Fruit fly (Drosophila melanogaster): ENCODE measurements around the gene Oatp33Ea.

Gene Oatp33Ea

dm6 chr2L:12427487-12428101, 18.1 kb downstream of the Oatp33Ea start, which contains the start of the genes CG5446 and Trm1 (continued):
- no peak for TF ChIP-seq prd (optimal IDR thresholded peaks at IDR 0.05)
- TF ChIP-seq prd (GFP tag; IDR thresholded peaks at IDR 0.05) = peak; percentile 51; the same call in 1 of the 3 replicates
- no peak for TF ChIP-seq rib (GFP tag; IDR thresholded peaks at IDR 0.05)
- TF ChIP-seq CG6813 (GFP tag; optimal IDR thresholded peaks at IDR 0.05) = peak; percentile 47
- TF ChIP-seq Usf (GFP tag; optimal IDR thresholded peaks at IDR 0.05) = peak; percentile 6
- peak; percentile 69 for TF ChIP-seq CG17359 (tag; optimal IDR thresholded peaks at IDR 0.05)
- TF ChIP-seq CG14710 (tag; optimal IDR thresholded peaks at IDR 0.05) = peak; percentile 87
- no peak for TF ChIP-seq sisA (GFP tag; IDR thresholded peaks at IDR 0.05)
- peak; percentile 53 for TF ChIP-seq nerfin-1 (tag; optimal IDR thresholded peaks at IDR 0.05)
- no peak for TF ChIP-seq CHES-1-like (GFP tag; optimal IDR thresholded peaks at IDR 0.05)
- TF ChIP-seq Mad (GFP tag; optimal IDR thresholded peaks at IDR 0.05) = no peak
- no peak for TF ChIP-seq Doc3 (GFP tag; IDR thresholded peaks at IDR 0.05; ENCODE audit: partially characterized antibody)
- TF ChIP-seq CG1792 (GFP tag; optimal IDR thresholded peaks at IDR 0.05) = no peak
- TF ChIP-seq insv (GFP tag; optimal IDR thresholded peaks at IDR 0.05) = peak in 1 of 2 experiments; percentile 19
- no peak for TF ChIP-seq pita (GFP tag; optimal IDR thresholded peaks at IDR 0.05)
- TF ChIP-seq CG9797 (GFP tag; optimal IDR thresholded peaks at IDR 0.05) = no peak
- no peak for TF ChIP-seq bigmax (GFP tag; optimal IDR thresholded peaks at IDR 0.05)

- TF ChIP-seq CG10959 (GFP tag; IDR thresholded peaks at IDR 0.05) (no peak), CTCF (GFP tag; optimal IDR thresholded peaks at IDR 0.05) (peak; percentile 99), hbn (GFP tag; IDR thresholded peaks at IDR 0.05; ENCODE audit: partially characterized antibody) (no peak), Med (GFP tag) (peak; percentile 92), trem (tag; optimal IDR thresholded peaks at IDR 0.05) (peak; percentile 63), stc (GFP tag; IDR thresholded peaks at IDR 0.05) (no peak), gsb (GFP tag; IDR thresholded peaks at IDR 0.05) (no peak), CG15601 (tag; optimal IDR thresholded peaks at IDR 0.05) (peak; percentile 60), CG9797 (GFP tag; optimal IDR thresholded peaks at IDR 0.05) (no peak), mam (GFP tag; optimal IDR thresholded peaks at IDR 0.05) (peak; percentile 46), CG13624 (GFP tag; optimal IDR thresholded peaks at IDR 0.05) (peak; percentile 38), CG11093 (GFP tag; IDR thresholded peaks at IDR 0.05) (no peak), klu (GFP tag; IDR thresholded peaks at IDR 0.05) (no peak), CG10565 (GFP tag; optimal IDR thresholded peaks at IDR 0.05) (no peak), al (GFP tag; IDR thresholded peaks at IDR 0.05) (no peak), CG2199 (GFP tag; IDR thresholded peaks at IDR 0.05) (0 out of 3 replicates have a peak, but pooled peaks have one; percentile 39), Taf1 (GFP tag; IDR thresholded peaks at IDR 0.05) (no peak), Hr51 (GFP tag; optimal IDR thresholded peaks at IDR 0.05) (peak; percentile 13 to 39), CG12299 (tag; optimal IDR thresholded peaks at IDR 0.05) (peak; percentile 41), CG14014 (GFP tag; IDR thresholded peaks at IDR 0.05) (peak; percentile 50; the same call in 1 of the 2 replicates), ranshi (GFP tag; IDR thresholded peaks at IDR 0.05) (no peak), CG13894 (tag; optimal IDR thresholded peaks at IDR 0.05) (peak; percentile 14), CG9215 (GFP tag; IDR thresholded peaks at IDR 0.05) (no peak), Elba2 (GFP tag; optimal IDR thresholded peaks at IDR 0.05) (no peak), pho (GFP tag; optimal IDR thresholded peaks at IDR 0.05) (no peak), MESR4 (GFP tag; optimal IDR thresholded peaks at IDR 0.05) (no peak), ab (GFP tag; optimal IDR thresholded peaks at IDR 0.05) (no peak), disco-r (GFP tag; optimal IDR thresholded peaks at IDR 0.05) (no peak), sd (tag; optimal IDR thresholded peaks at IDR 0.05) (peak; percentile 27), CG10654 (GFP tag; optimal IDR thresholded peaks at IDR 0.05) (no peak), Six4 (GFP tag; optimal IDR thresholded peaks at IDR 0.05) (peak; percentile 39), ttk (GFP tag; IDR thresholded peaks at IDR 0.05) (peak; percentile 43; the same call in 1 of the 2 replicates), CG6175 (GFP tag; IDR thresholded peaks at IDR 0.05) (no peak), NK7.1 (GFP tag; optimal IDR thresholded peaks at IDR 0.05) (peak; percentile 1), cad (GFP tag; optimal IDR thresholded peaks at IDR 0.05) (no peak), CG14710 (tag; optimal IDR thresholded peaks at IDR 0.05) (peak; percentile 39)
Measured at dm6 chr2L:12424555-12424954, 21.2 kb downstream of the Oatp33Ea start, which contains the start of gene Fam92. Gene Fam92, plus strand, starts transcription at chr2L:12424904.
